Worm (Caenorhabditis elegans) whole organism, L4 larva: Measurements from ENCODE around the gene ttr-3.

Experiments
- Y5F2A.4 ChIP-seq: fragments of 200-800 bp; sonication (Bioruptor generic); optimal IDR thresholded peaks from 2 replicates; lab custom pipeline; 2018; ENCODE audit warnings: mild to moderate bottlenecking, missing genetic modification characterization, missing compliant biosample characterization
- aha-1 ChIP-seq: fragments of 150-350 bp; peaks from one replicate; lab custom pipeline; 2014; ENCODE audit warnings: missing biosample characterization, missing genetic modification characterization
- ama-1 ChIP-seq: fragments of 150-350 bp; optimal IDR thresholded peaks from 2 replicates; lab custom pipeline; 2014; ENCODE audit warnings: inconsistent platforms, mixed read lengths
- dpl-1 ChIP-seq: fragments of 150-350 bp; optimal IDR thresholded peaks from 2 replicates; lab custom pipeline; 2014; ENCODE audit warnings: missing biosample characterization, missing genetic modification reagents, missing genetic modification characterization
- hif-1 ChIP-seq, 2 experiments: sonication (generic microtip); optimal IDR thresholded peaks; 2 replicates each; lab custom pipeline; 2016 to 2017; ENCODE audit warnings: missing compliant biosample characterization in 2 of 2, missing genetic modification characterization in 2 of 2, missing genetic modification reagents in 2 of 2, missing genotype in 2 of 2, mild to moderate bottlenecking in 1 of 2
- lin-38 ChIP-seq: fragments of 200-800 bp; sonication (Bioruptor generic); IDR thresholded peaks from 2 replicates; pipeline ENCODE4 v1.3.6; 2022; ENCODE audit warnings: missing genetic modification reagents, missing genetic modification characterization, missing compliant biosample characterization
- mdl-1 ChIP-seq, 2 experiments: fragments of 150-350 bp in 1 of 2; sonication (generic microtip) in 1 of 2; optimal IDR thresholded peaks; 2 replicates each; lab custom pipeline; 2014 to 2017; ENCODE audit warnings: missing biosample characterization in 2 of 2, missing genetic modification characterization in 2 of 2
- nhr-237 ChIP-seq: sonication (generic microtip); optimal IDR thresholded peaks from 2 replicates; lab custom pipeline; 2017; ENCODE audit warnings: missing biosample characterization, missing genetic modification characterization
- snpc-4 ChIP-seq: fragments of 150-350 bp; optimal IDR thresholded peaks from 2 replicates; lab custom pipeline; 2014; ENCODE audit warnings: missing biosample characterization, missing genetic modification characterization
- spr-1 ChIP-seq: sonication (generic microtip); optimal IDR thresholded peaks from 2 replicates; lab custom pipeline; 2016; ENCODE audit warnings: mild to moderate bottlenecking, missing genetic modification characterization, missing compliant biosample characterization
- spr-3 ChIP-seq: fragments of 200-800 bp; sonication (Bioruptor generic); optimal IDR thresholded peaks from 2 replicates; lab custom pipeline; 2018; ENCODE audit warnings: mild to moderate bottlenecking, missing genetic modification characterization, missing compliant biosample characterization
- unc-62 ChIP-seq, 3 experiments: fragments of 150-350 bp in 1 of 3; sonication (generic microtip); optimal IDR thresholded peaks in 2 of 3; peaks in 1 of 3; 1 replicate in 1 of 3; 2 replicates in 2 of 3; lab custom pipeline; 2014 to 2017; ENCODE audit warnings: missing biosample characterization in 3 of 3, missing genetic modification characterization in 3 of 3, missing genetic modification reagents in 3 of 3, missing genotype in 1 of 3

DNA sequence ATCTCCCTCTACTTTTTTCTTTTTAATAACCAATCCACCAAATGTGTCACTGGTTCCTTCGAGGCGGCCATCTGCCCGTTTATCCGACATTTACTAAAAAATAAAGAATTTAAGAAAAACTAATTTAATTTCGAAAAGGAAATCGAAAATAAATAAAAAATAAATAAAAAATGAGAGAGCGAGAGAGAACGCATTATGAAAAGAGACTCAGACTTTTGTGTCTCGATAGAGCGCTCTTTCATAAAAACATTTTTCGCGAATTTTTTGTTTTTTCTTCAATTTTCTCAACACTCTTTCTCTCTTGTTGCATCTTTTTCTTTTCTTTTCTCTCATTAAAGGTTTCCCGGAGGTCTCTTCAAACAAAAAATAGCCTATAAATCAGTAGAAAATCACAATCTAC is 29.6 kb upstream of the ttr-3 start, which contains the start of gene mog-1:
- TF ChIP-seq dpl-1 (GFP tag; lab: Kevin White, UChicago) (no peak), lin-38 (peak; percentile 44), hif-1 (tag; optimal IDR thresholded peaks at IDR 0.05; lab: Kevin White, UChicago) (no peak), mdl-1 (tag; optimal IDR thresholded peaks at IDR 0.05; lab: Kevin White, UChicago) (no peak), unc-62 (GFP tag; optimal IDR thresholded peaks at IDR 0.05 in 1 of 2; lab: Kevin White, UChicago) (no peak), unc-62 (tag; optimal IDR thresholded peaks at IDR 0.05; lab: Kevin White, UChicago) (no peak), ama-1 (lab: Kevin White, UChicago) (no peak), spr-1 (tag; lab: Kevin White, UChicago) (no peak), Y5F2A.4 (GFP tag; lab: Kevin White, UChicago) (no peak), aha-1 (tag; lab: Kevin White, UChicago) (no peak), nhr-237 (tag; lab: Kevin White, UChicago) (no peak), spr-3 (GFP tag; lab: Kevin White, UChicago) (no peak), snpc-4 (tag; lab: Kevin White, UChicago) (no peak)
